Worm (Caenorhabditis elegans) whole organism, L4 larva: ENCODE data around the gene Y47A7.2.
A peak's percentile ranks its signal among the peaks of the same experiment; 100 is the strongest.

Experiments
- D1046.2 ChIP-seq: fragments of 200-800 bp; sonication (Bioruptor generic); IDR thresholded peaks from 2 replicates; pipeline ENCODE4 v1.3.6; 2022; ENCODE audit warnings: missing genetic modification characterization, missing compliant biosample characterization
- F26F4.8 ChIP-seq: fragments of 200-800 bp; sonication (Bioruptor generic); conservative IDR thresholded peaks from 2 replicates; pipeline ENCODE4 v1.3.6; 2022; ENCODE audit warnings: missing genetic modification characterization, missing compliant biosample characterization
- F44E2.7 ChIP-seq: fragments of 200-800 bp; sonication (Bioruptor generic); IDR thresholded peaks from 2 replicates; pipeline ENCODE4 v2.1.2; 2022; ENCODE audit warnings: missing genetic modification characterization, missing compliant biosample characterization
- T20F7.1 ChIP-seq: fragments of 200-800 bp; sonication (Bioruptor generic); optimal IDR thresholded peaks from 2 replicates; lab custom pipeline; 2018; ENCODE audit warnings: mild to moderate bottlenecking, missing genetic modification characterization, missing compliant biosample characterization
- Y48G9A.11 ChIP-seq: fragments of 200-800 bp; sonication (Bioruptor generic); IDR thresholded peaks from 2 replicates; pipeline ENCODE4 v1.3.6; 2022; ENCODE audit warnings: missing genetic modification reagents, missing genetic modification characterization, missing compliant biosample characterization
- Y75B8A.6 ChIP-seq: fragments of 200-800 bp; sonication (Bioruptor generic); IDR thresholded peaks from 2 replicates; pipeline ENCODE4 v1.3.6; 2022; ENCODE audit warnings: missing genetic modification reagents, missing genetic modification characterization, missing compliant biosample characterization
- aha-1 ChIP-seq: fragments of 150-350 bp; peaks from one replicate; lab custom pipeline; 2014; ENCODE audit warnings: missing biosample characterization, missing genetic modification characterization
- ama-1 ChIP-seq: fragments of 150-350 bp; optimal IDR thresholded peaks from 2 replicates; lab custom pipeline; 2014; ENCODE audit warnings: inconsistent platforms, mixed read lengths
- arid-1 ChIP-seq: fragments of 200-800 bp; sonication (Bioruptor generic); conservative IDR thresholded peaks from 2 replicates; pipeline ENCODE4 v1.3.6; 2022; ENCODE audit warnings: missing genetic modification reagents, missing genetic modification characterization, missing compliant biosample characterization
- ceh-20 ChIP-seq: fragments of 200-800 bp; sonication (Bioruptor generic); IDR thresholded peaks from 2 replicates; pipeline ENCODE4 v1.3.6; 2022; ENCODE audit warnings: missing genetic modification reagents, missing genetic modification characterization, missing compliant biosample characterization
- ceh-44 ChIP-seq: fragments of 200-800 bp; sonication (Bioruptor generic); IDR thresholded peaks from 2 replicates; pipeline ENCODE4 v1.3.6; 2022; ENCODE audit warnings: missing genetic modification reagents, missing genetic modification characterization, missing compliant biosample characterization
- daf-16 ChIP-seq, 3 experiments: sonication (generic microtip); optimal IDR thresholded peaks; 2 replicates each; lab custom pipeline; 2016 to 2017; ENCODE audit warnings: missing genetic modification characterization in 3 of 3, missing genetic modification reagents in 3 of 3, mild to moderate bottlenecking in 2 of 3, missing compliant biosample characterization in 2 of 3, missing biosample characterization in 1 of 3, moderate library complexity in 1 of 3
- dpl-1 ChIP-seq: fragments of 150-350 bp; optimal IDR thresholded peaks from 2 replicates; lab custom pipeline; 2014; ENCODE audit warnings: missing biosample characterization, missing genetic modification reagents, missing genetic modification characterization
- egl-43 ChIP-seq: fragments of 200-800 bp; sonication (Bioruptor generic); IDR thresholded peaks from 2 replicates; pipeline ENCODE4 v1.3.6; 2022; ENCODE audit warnings: missing genetic modification reagents, missing genetic modification characterization, missing compliant biosample characterization
- fos-1 ChIP-seq: fragments of 150-350 bp; optimal IDR thresholded peaks from 2 replicates; lab custom pipeline; 2014; ENCODE audit warnings: missing biosample characterization, missing genetic modification characterization
- hif-1 ChIP-seq, 2 experiments: sonication (generic microtip); optimal IDR thresholded peaks; 2 replicates each; lab custom pipeline; 2016 to 2017; ENCODE audit warnings: missing compliant biosample characterization in 2 of 2, missing genetic modification characterization in 2 of 2, missing genetic modification reagents in 2 of 2, missing genotype in 2 of 2, mild to moderate bottlenecking in 1 of 2
- hlh-30 ChIP-seq: sonication (generic microtip); optimal IDR thresholded peaks from 2 replicates; lab custom pipeline; 2017; ENCODE audit warnings: antibody characterized with exemption, mild to moderate bottlenecking, missing genetic modification characterization, missing compliant biosample characterization; ENCODE audit not compliant: insufficient read depth
- hmg-1.1 ChIP-seq: fragments of 200-800 bp; sonication (Bioruptor generic); IDR thresholded peaks from 2 replicates; pipeline ENCODE4 v1.3.6; 2022; ENCODE audit warnings: missing genetic modification reagents, missing genetic modification characterization, missing compliant biosample characterization
- lin-29 ChIP-seq: fragments of 200-800 bp; sonication (Bioruptor generic); IDR thresholded peaks from 2 replicates; pipeline ENCODE4 v1.3.6; 2022; ENCODE audit warnings: missing genetic modification reagents, missing genetic modification characterization, missing compliant biosample characterization
- lin-38 ChIP-seq: fragments of 200-800 bp; sonication (Bioruptor generic); IDR thresholded peaks from 2 replicates; pipeline ENCODE4 v1.3.6; 2022; ENCODE audit warnings: missing genetic modification reagents, missing genetic modification characterization, missing compliant biosample characterization
- lsy-2 ChIP-seq, 2 experiments: fragments of 150-350 bp in 1 of 2; sonication (generic microtip) in 1 of 2; optimal IDR thresholded peaks; 2 replicates each; lab custom pipeline; 2014 to 2017; ENCODE audit warnings: missing biosample characterization in 2 of 2, missing genetic modification characterization in 2 of 2
- madf-9 ChIP-seq: fragments of 200-800 bp; sonication (Bioruptor generic); conservative IDR thresholded peaks from 2 replicates; pipeline ENCODE4 v1.3.6; 2022; ENCODE audit warnings: missing genetic modification reagents, missing genetic modification characterization, missing compliant biosample characterization
- mep-1 ChIP-seq: fragments of 150-350 bp; sonication (generic microtip); optimal IDR thresholded peaks from 3 replicates; lab custom pipeline; 2014; ENCODE audit warnings: missing biosample characterization, missing genetic modification characterization
- mes-2 ChIP-seq: sonication (generic microtip); optimal IDR thresholded peaks from 2 replicates; lab custom pipeline; 2016; ENCODE audit warnings: missing genotype, mild to moderate bottlenecking, missing genetic modification characterization, missing compliant biosample characterization; ENCODE audit not compliant: poor library complexity, severe bottlenecking
- mxl-2 ChIP-seq: fragments of 200-800 bp; sonication (Bioruptor generic); conservative IDR thresholded peaks from 2 replicates; pipeline ENCODE4 v1.3.6; 2022; ENCODE audit warnings: missing genetic modification reagents, missing genetic modification characterization, missing compliant biosample characterization
- nhr-102 ChIP-seq: sonication (generic microtip); optimal IDR thresholded peaks from 2 replicates; lab custom pipeline; 2016; ENCODE audit warnings: mild to moderate bottlenecking, missing genetic modification characterization, moderate library complexity, missing compliant biosample characterization
- nhr-11 ChIP-seq: fragments of 150-350 bp; optimal IDR thresholded peaks from 2 replicates; lab custom pipeline; 2014; ENCODE audit warnings: missing biosample characterization, missing genetic modification characterization
- nhr-111 ChIP-seq: fragments of 200-800 bp; sonication (Bioruptor generic); optimal IDR thresholded peaks from 2 replicates; lab custom pipeline; 2018; ENCODE audit warnings: mild to moderate bottlenecking, missing genetic modification characterization, missing compliant biosample characterization
- nhr-237 ChIP-seq: sonication (generic microtip); optimal IDR thresholded peaks from 2 replicates; lab custom pipeline; 2017; ENCODE audit warnings: missing biosample characterization, missing genetic modification characterization
- nhr-25 ChIP-seq: sonication (generic microtip); optimal IDR thresholded peaks from 2 replicates; lab custom pipeline; 2017; ENCODE audit warnings: missing genetic modification characterization, mild to moderate bottlenecking, missing compliant biosample characterization, antibody characterized with exemption, moderate library complexity, borderline replicate concordance; ENCODE audit not compliant: insufficient read depth
- nhr-28 ChIP-seq: fragments of 150-350 bp; optimal IDR thresholded peaks from 2 replicates; lab custom pipeline; 2014; ENCODE audit warnings: missing biosample characterization, missing genetic modification characterization
- nhr-41 ChIP-seq: fragments of 200-800 bp; sonication (Bioruptor generic); IDR thresholded peaks from 2 replicates; pipeline ENCODE4 v1.3.6; 2022; ENCODE audit warnings: missing genetic modification reagents, missing genetic modification characterization, missing compliant biosample characterization
- nhr-6 ChIP-seq: fragments of 150-350 bp; optimal IDR thresholded peaks from 2 replicates; lab custom pipeline; 2014; ENCODE audit warnings: missing biosample characterization, missing genetic modification characterization
- nhr-77 ChIP-seq: fragments of 150-350 bp; optimal IDR thresholded peaks from 2 replicates; lab custom pipeline; 2014; ENCODE audit warnings: missing biosample characterization, missing genetic modification characterization
- pqm-1 ChIP-seq: sonication (generic microtip); optimal IDR thresholded peaks from 2 replicates; lab custom pipeline; 2017; ENCODE audit warnings: missing biosample characterization, missing genetic modification characterization
- rbr-2 ChIP-seq: sonication (generic microtip); optimal IDR thresholded peaks from 2 replicates; lab custom pipeline; 2016; ENCODE audit warnings: missing genotype, missing genetic modification characterization, missing compliant biosample characterization
- snpc-1.2 ChIP-seq: fragments of 200-800 bp; sonication (Bioruptor generic); IDR thresholded peaks from 2 replicates; pipeline ENCODE4 v1.3.6; 2022; ENCODE audit warnings: missing genetic modification reagents, missing genetic modification characterization, missing compliant biosample characterization
- snpc-4 ChIP-seq: fragments of 150-350 bp; optimal IDR thresholded peaks from 2 replicates; lab custom pipeline; 2014; ENCODE audit warnings: missing biosample characterization, missing genetic modification characterization
- tra-1 ChIP-seq: fragments of 200-800 bp; sonication (Bioruptor generic); IDR thresholded peaks from 2 replicates; pipeline ENCODE4 v1.3.6; 2022; ENCODE audit warnings: missing genetic modification reagents, missing genetic modification characterization, missing compliant biosample characterization
- unc-39 ChIP-seq: sonication (generic microtip); optimal IDR thresholded peaks from 2 replicates; lab custom pipeline; 2017; ENCODE audit warnings: missing biosample characterization, missing genetic modification characterization
- zag-1 ChIP-seq: fragments of 150-350 bp; optimal IDR thresholded peaks from 2 replicates; lab custom pipeline; 2014; ENCODE audit warnings: missing biosample characterization, missing genetic modification characterization
- zip-2 ChIP-seq: fragments of 150-350 bp; optimal IDR thresholded peaks from 2 replicates; lab custom pipeline; 2014; ENCODE audit warnings: missing biosample characterization, missing genetic modification characterization
- ztf-11 ChIP-seq: fragments of 150-350 bp; optimal IDR thresholded peaks from 2 replicates; lab custom pipeline; 2014; ENCODE audit warnings: missing biosample characterization, missing genetic modification characterization

The Y47A7.2 gene

DNA sequence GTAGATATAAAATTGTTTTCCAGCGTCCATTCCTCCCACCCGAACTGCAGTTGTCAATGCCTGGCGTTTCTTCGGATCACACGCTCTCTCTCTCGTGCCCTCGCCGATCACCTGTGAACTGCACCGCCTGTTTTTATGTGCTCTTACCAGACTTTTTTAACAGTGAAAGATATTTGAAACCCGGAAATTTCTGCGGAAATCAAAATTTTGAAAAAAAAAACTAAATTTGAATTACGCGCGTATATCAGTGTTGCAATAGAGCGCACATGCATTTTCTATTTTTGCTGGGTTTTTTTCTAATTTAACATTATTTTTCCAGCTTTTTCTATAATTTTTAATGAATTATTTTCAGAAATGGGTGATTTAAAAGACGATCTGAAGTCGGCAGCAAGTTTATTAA lies 6.0 kb upstream of the Y47A7.2 start, which contains the start of gene ttc-37:
Gene ttc-37, plus strand, starts transcription at position 349 of the 400 bp plus-strand sequence.
- TF ChIP-seq mep-1 (tag; lab: Kevin White, UChicago), result peak; percentile 14
- TF ChIP-seq nhr-28, result peak; percentile 25
- no peak for TF ChIP-seq zip-2 (tag; lab: Kevin White, UChicago)
- no peak for TF ChIP-seq fos-1 (tag; lab: Kevin White, UChicago)
- no peak for TF ChIP-seq lin-29 (GFP tag; lab: Robert Waterston, UW)
- no peak for TF ChIP-seq snpc-4 (tag; lab: Kevin White, UChicago)
- TF ChIP-seq dpl-1 (GFP tag; lab: Kevin White, UChicago), result peak; percentile 95
- no peak for TF ChIP-seq ama-1 (lab: Kevin White, UChicago)
- TF ChIP-seq T20F7.1 (GFP tag; lab: Kevin White, UChicago), result no peak
- TF ChIP-seq daf-16 (GFP tag; optimal IDR thresholded peaks at IDR 0.05; lab: Kevin White, UChicago), result peak in 1 of 2 experiments; percentile 79
- TF ChIP-seq daf-16 (tag; optimal IDR thresholded peaks at IDR 0.05; lab: Kevin White, UChicago), result no peak
- no peak for TF ChIP-seq pqm-1
- TF ChIP-seq F44E2.7, result no peak
- TF ChIP-seq hif-1 (tag; optimal IDR thresholded peaks at IDR 0.05; lab: Kevin White, UChicago), result no peak
- TF ChIP-seq lin-38 (GFP tag; lab: Robert Waterston, UW), result peak; percentile 96
- peak; percentile 3 for TF ChIP-seq nhr-6 (tag; lab: Kevin White, UChicago)
- TF ChIP-seq hlh-30 (tag; lab: Kevin White, UChicago), result peak; percentile 36
- TF ChIP-seq rbr-2, result peak; percentile 6
- TF ChIP-seq egl-43 (GFP tag; lab: Robert Waterston, UW), result no peak
- TF ChIP-seq lsy-2 (tag; optimal IDR thresholded peaks at IDR 0.05; lab: Kevin White, UChicago), result peak in 1 of 2 experiments; percentile 71
- TF ChIP-seq mes-2 (tag; lab: Kevin White, UChicago), result no peak
- TF ChIP-seq mxl-2 (GFP tag; lab: Robert Waterston, UW), result no peak
- TF ChIP-seq hmg-1.1, result peak; percentile 45; the same call in 1 of the 2 replicates
- no peak for TF ChIP-seq nhr-102 (tag; lab: Kevin White, UChicago)
- no peak for TF ChIP-seq madf-9
- TF ChIP-seq ceh-20 (GFP tag; lab: Robert Waterston, UW), result no peak
- peak; percentile 2 for TF ChIP-seq nhr-77 (tag; lab: Kevin White, UChicago)
- TF ChIP-seq F26F4.8 (GFP tag; lab: Robert Waterston, UW), result no peak
- peak; percentile 88 for TF ChIP-seq aha-1 (tag; lab: Kevin White, UChicago)
- TF ChIP-seq tra-1 (GFP tag; lab: Robert Waterston, UW), result no peak

DNA sequence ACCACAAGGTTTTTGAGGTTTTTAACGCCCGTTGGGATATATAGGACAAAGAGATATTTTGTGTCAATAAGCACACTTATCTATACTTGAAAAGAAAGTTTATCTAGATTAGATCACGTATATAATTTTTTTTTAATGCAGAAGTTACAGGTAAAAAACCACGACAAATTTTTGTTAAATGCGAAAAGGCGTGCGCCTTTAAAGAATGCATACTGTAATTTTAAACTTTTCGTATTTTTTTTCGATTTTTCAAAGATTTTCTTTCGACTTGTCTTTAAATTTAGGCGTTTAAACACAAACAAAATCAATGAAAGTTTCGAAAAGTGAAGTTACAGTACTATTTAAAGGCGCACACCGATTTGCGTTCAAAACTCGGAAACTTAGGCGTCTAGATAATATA lies 5.5 kb upstream of the Y47A7.2 start:
- no peak for TF ChIP-seq arid-1 (GFP tag; lab: Robert Waterston, UW)
- no peak for TF ChIP-seq Y75B8A.6 (GFP tag; lab: Robert Waterston, UW)
- TF ChIP-seq ceh-44, result no peak
- TF ChIP-seq dpl-1 (GFP tag; lab: Kevin White, UChicago), result no peak
- no peak for TF ChIP-seq unc-39 (tag; lab: Kevin White, UChicago)
- TF ChIP-seq snpc-1.2 (GFP tag; lab: Robert Waterston, UW), result no peak
- no peak for TF ChIP-seq nhr-25 (tag; lab: Kevin White, UChicago)
- no peak for TF ChIP-seq nhr-11 (tag; lab: Kevin White, UChicago)
- TF ChIP-seq egl-43 (GFP tag; lab: Robert Waterston, UW), result no peak
- TF ChIP-seq Y48G9A.11 (GFP tag; lab: Robert Waterston, UW), result no peak
- TF ChIP-seq ztf-11, result no peak
- no peak for TF ChIP-seq lin-29 (GFP tag; lab: Robert Waterston, UW)
- no peak for TF ChIP-seq D1046.2
- TF ChIP-seq zag-1 (tag; lab: Kevin White, UChicago), result no peak
- TF ChIP-seq mep-1 (tag; lab: Kevin White, UChicago), result no peak
- no peak for TF ChIP-seq hlh-30 (tag; lab: Kevin White, UChicago)
- no peak for TF ChIP-seq nhr-41 (GFP tag; lab: Robert Waterston, UW)
- TF ChIP-seq nhr-111, result no peak
- TF ChIP-seq nhr-237, result no peak
- no peak for TF ChIP-seq zip-2 (tag; lab: Kevin White, UChicago)
- TF ChIP-seq, all 104 proteins: peak for 0
